Worm (Caenorhabditis elegans) whole organism, dauer: ENCODE data around the gene Y82E9BL.6.
"Not testable (repeated sequence)": the region's sequence is repeated elsewhere in the genome, so short reads cannot be mapped to it uniquely, and the experiment has no call there.

Experiments
- unc-62 ChIP-seq: sonication (generic microtip); optimal IDR thresholded peaks from 2 replicates; lab custom pipeline; 2017; ENCODE audit warnings: missing biosample characterization, missing genetic modification reagents, missing genetic modification characterization

Y82E9BL.6 gene

ce11 chrIII:1357973-1358372, 12.4 kb upstream of the Y82E9BL.6 start, which contains the start of gene Y82E9BR.8:
TSS of gene Y82E9BR.8 (minus strand) at chrIII:1358073.
- not testable (repeated sequence) for TF ChIP-seq unc-62

ce11 chrIII:1355320-1355719, 9.7 kb upstream of the Y82E9BL.6 start, which contains the start of gene Y82E9BL.1:
TSS of gene Y82E9BL.1 (minus strand) at chrIII:1355420.
- TF ChIP-seq unc-62: no peak

ce11 chrIII:1354523-1354922, 8.9 kb upstream of the Y82E9BL.6 start:
- TF ChIP-seq unc-62: no peak

ce11 chrIII:1350745-1351144, 5.2 kb upstream of the Y82E9BL.6 start, which contains the start of gene Y82E9BL.3:
TSS of gene Y82E9BL.3 (minus strand) at chrIII:1350845.
- TF ChIP-seq unc-62: no peak

- TF ChIP-seq unc-62: no peak
Measured at ce11 chrIII:1349313-1349712, 3.7 kb upstream of the Y82E9BL.6 start, which contains the start of gene fbxa-25. TSS of gene fbxa-25 (minus strand) at chrIII:1349450.

- TF ChIP-seq unc-62: no peak
Measured at ce11 chrIII:1347539-1347938, 1.9 kb upstream of the Y82E9BL.6 start, which contains the start of gene Y82E9BL.5. TSS of gene Y82E9BL.5 (minus strand) at chrIII:1347639.

ce11 chrIII:1347003-1347402, 1.4 kb upstream of the Y82E9BL.6 start:
- TF ChIP-seq unc-62: no peak

ce11 chrIII:1342919-1343419, 2.6 kb downstream of the Y82E9BL.6 start, which contains the start of gene fbxa-27:
TSS of gene fbxa-27 (plus strand) at chrIII:1342969.
- TF ChIP-seq unc-62: no peak

ce11 chrIII:1342488-1342887, 3.1 kb downstream of the Y82E9BL.6 start, which contains the start of gene fbxa-26:
TSS of gene fbxa-26 (minus strand) at chrIII:1342522.
- TF ChIP-seq unc-62: no peak

- TF ChIP-seq unc-62: no peak
Measured at ce11 chrIII:1340240-1340639, 5.4 kb downstream of the Y82E9BL.6 start, which contains the start of gene fbxa-5. TSS of gene fbxa-5 (minus strand) at chrIII:1340340.

ce11 chrIII:1331894-1332293, 13.7 kb downstream of the Y82E9BL.6 start, which contains the start of gene Y82E9BL.19:
TSS of gene Y82E9BL.19 (plus strand) at chrIII:1332016.
- no peak for TF ChIP-seq unc-62

ce11 chrIII:1326490-1326889, 19.1 kb downstream of the Y82E9BL.6 start, which contains the start of gene Y82E9BL.18:
TSS of gene Y82E9BL.18 (plus strand) at chrIII:1326790.
- no peak for TF ChIP-seq unc-62

ce11 chrIII:1324513-1324912, 21.1 kb downstream of the Y82E9BL.6 start, which contains the start of gene fbxa-14:
TSS of gene fbxa-14 (minus strand) at chrIII:1324613.
- no peak for TF ChIP-seq unc-62

ce11 chrIII:1323555-1323954, 22.0 kb downstream of the Y82E9BL.6 start:
- TF ChIP-seq unc-62: no peak

- no peak for TF ChIP-seq unc-62
Measured at ce11 chrIII:1321561-1321960, 24.0 kb downstream of the Y82E9BL.6 start, which contains the start of gene fbxa-15. TSS of gene fbxa-15 (minus strand) at chrIII:1321661.

ce11 chrIII:1315038-1315437, 30.6 kb downstream of the Y82E9BL.6 start, which contains the start of the genes fbxa-80 and fbxa-19:
TSS of gene fbxa-80 (minus strand) at chrIII:1315210.
TSS of gene fbxa-19 (plus strand) at chrIII:1315401.
- no peak for TF ChIP-seq unc-62

- no peak for TF ChIP-seq unc-62
Measured at ce11 chrIII:1314283-1314682, 31.3 kb downstream of the Y82E9BL.6 start.

- TF ChIP-seq unc-62: no peak
Measured at ce11 chrIII:1311367-1311766, 34.2 kb downstream of the Y82E9BL.6 start.
